Fruit fly (Drosophila melanogaster): ENCODE data around the gene wupA.

DNA sequence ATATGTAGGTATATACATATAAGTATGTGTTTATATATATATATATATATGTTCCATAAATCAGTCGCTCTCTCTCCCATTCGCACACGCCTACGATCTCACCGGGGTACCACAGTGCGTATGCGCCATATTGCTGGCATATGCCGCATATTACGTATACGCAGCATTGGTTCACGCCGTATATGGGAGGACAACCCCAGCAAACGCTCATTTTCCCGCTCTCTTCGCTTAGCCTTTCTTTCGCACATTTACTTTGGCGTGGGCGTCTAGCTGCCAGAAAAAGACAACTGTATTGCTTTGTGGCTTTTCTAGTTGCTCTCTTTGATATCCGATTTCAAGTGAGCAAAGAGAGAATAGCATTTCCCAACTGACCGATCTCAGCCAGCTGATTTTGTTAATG is 2.0 kb downstream of the wupA start:
- TF ChIP-seq Myb (GFP tag; optimal IDR thresholded peaks at IDR 0.05) (no peak), Eip74EF (GFP tag; optimal IDR thresholded peaks at IDR 0.05) (no peak), CG12744 (GFP tag; optimal IDR thresholded peaks at IDR 0.05) (no peak), crol (GFP tag; IDR thresholded peaks at IDR 0.05) (no peak), CG10543 (GFP tag; optimal IDR thresholded peaks at IDR 0.05) (no peak)
